Worm (Caenorhabditis elegans) whole organism, young adult: ENCODE results near the gene F29B9.1.

Experiments used
- B0035.1 ChIP-seq: sonication (generic microtip); optimal IDR thresholded peaks from 2 replicates; lab custom pipeline; 2016; ENCODE audit warnings: missing genetic modification characterization, mild to moderate bottlenecking, missing compliant biosample characterization, missing genotype, missing genetic modification reagents
- B0261.1 ChIP-seq: sonication (generic microtip); optimal IDR thresholded peaks from 2 replicates; lab custom pipeline; 2016; ENCODE audit warnings: mild to moderate bottlenecking, missing genetic modification characterization, moderate library complexity, missing compliant biosample characterization
- B0336.3 ChIP-seq: fragments of 200-800 bp; sonication (Bioruptor generic); IDR thresholded peaks from 2 replicates; pipeline ENCODE4 v1.3.6; 2022; ENCODE audit warnings: missing genetic modification characterization, missing compliant biosample characterization
- C17E4.6 ChIP-seq: fragments of 200-800 bp; sonication (Bioruptor generic); IDR thresholded peaks from 2 replicates; pipeline ENCODE4 v1.3.6; 2022; ENCODE audit warnings: missing genetic modification reagents, missing genetic modification characterization, missing compliant biosample characterization
- D2030.7 ChIP-seq: fragments of 200-800 bp; sonication (Bioruptor generic); IDR thresholded peaks from 2 replicates; pipeline ENCODE4 v1.3.6; 2022; ENCODE audit warnings: missing genetic modification reagents, missing genetic modification characterization, missing compliant biosample characterization
- F22D6.2 ChIP-seq: sonication (generic microtip); optimal IDR thresholded peaks from 2 replicates; lab custom pipeline; 2016; ENCODE audit warnings: mild to moderate bottlenecking, missing genetic modification characterization, missing compliant biosample characterization
- F23B12.7 ChIP-seq: sonication (generic microtip); optimal IDR thresholded peaks from 2 replicates; lab custom pipeline; 2017; ENCODE audit warnings: missing genetic modification characterization, mild to moderate bottlenecking, missing compliant biosample characterization, antibody characterized with exemption, moderate library complexity; ENCODE audit not compliant: insufficient read depth
- Y53F4B.3 ChIP-seq: fragments of 200-800 bp; sonication (Bioruptor generic); IDR thresholded peaks from 2 replicates; pipeline ENCODE4 v1.3.6; 2022; ENCODE audit warnings: missing genetic modification reagents, missing genetic modification characterization, missing compliant biosample characterization
- atf-7 ChIP-seq: sonication (generic microtip); optimal IDR thresholded peaks from 2 replicates; lab custom pipeline; 2017; ENCODE audit warnings: mild to moderate bottlenecking, missing genetic modification characterization, missing compliant biosample characterization
- ccch-3 ChIP-seq: fragments of 200-800 bp; sonication (Bioruptor generic); optimal IDR thresholded peaks from 2 replicates; lab custom pipeline; 2018; ENCODE audit warnings: mild to moderate bottlenecking, missing genetic modification characterization, missing compliant biosample characterization
- cebp-1 ChIP-seq, 2 experiments: fragments of 200-800 bp in 1 of 2; sonication (Bioruptor generic) in 1 of 2; sonication (generic microtip) in 1 of 2; IDR thresholded peaks in 1 of 2; optimal IDR thresholded peaks in 1 of 2; 2 replicates each; pipeline versions ENCODE4 v1.3.6 to Lab custom; 2017 to 2022; ENCODE audit warnings: missing compliant biosample characterization in 2 of 2, missing genetic modification characterization in 2 of 2, mild to moderate bottlenecking in 1 of 2, missing genetic modification reagents in 1 of 2, moderate library complexity in 1 of 2
- ceh-58 ChIP-seq: fragments of 200-800 bp; sonication (Bioruptor generic); IDR thresholded peaks from 2 replicates; pipeline ENCODE4 v1.3.6; 2022; ENCODE audit warnings: missing genetic modification characterization, missing compliant biosample characterization
- chd-7 ChIP-seq: sonication (generic microtip); optimal IDR thresholded peaks from 2 replicates; lab custom pipeline; 2016; ENCODE audit warnings: mild to moderate bottlenecking, missing genetic modification characterization, moderate library complexity, missing compliant biosample characterization
- dox-1 ChIP-seq: fragments of 200-800 bp; sonication (Bioruptor generic); IDR thresholded peaks from 2 replicates; pipeline ENCODE4 v1.3.6; 2022; ENCODE audit warnings: missing genetic modification reagents, missing genetic modification characterization, missing compliant biosample characterization
- efl-1 ChIP-seq: fragments of 150-350 bp; optimal IDR thresholded peaks from 2 replicates; lab custom pipeline; 2014; ENCODE audit warnings: missing biosample characterization, missing genetic modification reagents, missing genetic modification characterization
- gei-17 ChIP-seq: fragments of 200-800 bp; sonication (Bioruptor generic); optimal IDR thresholded peaks from 2 replicates; lab custom pipeline; 2018; ENCODE audit warnings: mild to moderate bottlenecking, missing genetic modification characterization, missing compliant biosample characterization
- hmg-1.2 ChIP-seq: fragments of 200-800 bp; sonication (Bioruptor generic); IDR thresholded peaks from 2 replicates; pipeline ENCODE4 v1.3.6; 2022; ENCODE audit warnings: missing genetic modification reagents, missing genetic modification characterization, missing compliant biosample characterization
- lag-1 ChIP-seq: fragments of 200-800 bp; sonication (Bioruptor generic); IDR thresholded peaks from 2 replicates; pipeline ENCODE4 v1.3.6; 2022; ENCODE audit warnings: missing genetic modification reagents, missing genetic modification characterization, missing compliant biosample characterization
- lin-35 ChIP-seq, 3 experiments: fragments of 150-350 bp in 2 of 3; sonication (generic microtip) in 1 of 3; optimal IDR thresholded peaks; 2 replicates each; lab custom pipeline; 2014 to 2018; ENCODE audit warnings: missing biosample characterization in 3 of 3, missing genetic modification characterization in 3 of 3, missing genetic modification reagents in 3 of 3
- lin-54 ChIP-seq: fragments of 200-800 bp; sonication (Bioruptor generic); optimal IDR thresholded peaks from 2 replicates; lab custom pipeline; 2018; ENCODE audit warnings: mild to moderate bottlenecking, missing genetic modification characterization, missing compliant biosample characterization
- lsl-1 ChIP-seq: fragments of 200-800 bp; sonication (Bioruptor generic); optimal IDR thresholded peaks from 2 replicates; lab custom pipeline; 2018; ENCODE audit warnings: mild to moderate bottlenecking, missing genetic modification characterization, moderate library complexity, missing compliant biosample characterization
- madf-6 ChIP-seq: fragments of 200-800 bp; sonication (Bioruptor generic); IDR thresholded peaks from 2 replicates; pipeline ENCODE4 v1.3.6; 2022; ENCODE audit warnings: missing genetic modification reagents, missing genetic modification characterization, missing compliant biosample characterization
- mel-28 ChIP-seq: sonication (generic microtip); optimal IDR thresholded peaks from 2 replicates; lab custom pipeline; 2016; ENCODE audit warnings: borderline replicate concordance, mild to moderate bottlenecking, missing genetic modification characterization, missing compliant biosample characterization
- nfya-1 ChIP-seq: sonication (generic microtip); optimal IDR thresholded peaks from 2 replicates; lab custom pipeline; 2017; ENCODE audit warnings: antibody characterized with exemption, missing compliant biosample characterization, missing genetic modification characterization, borderline replicate concordance; ENCODE audit not compliant: insufficient read depth
- nfyb-1 ChIP-seq: fragments of 200-800 bp; sonication (Bioruptor generic); IDR thresholded peaks from 2 replicates; pipeline ENCODE4 v1.3.6; 2022; ENCODE audit warnings: missing genetic modification reagents, missing genetic modification characterization, missing compliant biosample characterization
- nhr-90 ChIP-seq: sonication (generic microtip); optimal IDR thresholded peaks from 2 replicates; lab custom pipeline; 2016; ENCODE audit warnings: missing genotype, mild to moderate bottlenecking, missing genetic modification characterization, missing compliant biosample characterization
- pbrm-1 ChIP-seq: fragments of 200-800 bp; sonication (Bioruptor generic); IDR thresholded peaks from 2 replicates; pipeline ENCODE4 v1.3.6; 2022; ENCODE audit warnings: missing genetic modification reagents, missing genetic modification characterization, missing compliant biosample characterization
- pha-4 ChIP-seq: fragments of 150-350 bp; sonication (generic microtip); optimal IDR thresholded peaks from 2 replicates; lab custom pipeline; 2014; ENCODE audit warnings: missing biosample characterization, missing genetic modification reagents, missing genetic modification characterization
- rpc-1 ChIP-seq, 2 experiments: fragments of 150-350 bp in 1 of 2; sonication (generic microtip) in 1 of 2; optimal IDR thresholded peaks; 2 replicates each; lab custom pipeline; 2014 to 2018; ENCODE audit warnings: missing biosample characterization in 1 of 2, missing genetic modification characterization in 1 of 2, missing genetic modification reagents in 1 of 2, missing genotype in 1 of 2
- sea-2 ChIP-seq: fragments of 200-800 bp; sonication (Bioruptor generic); IDR thresholded peaks from 2 replicates; pipeline ENCODE4 v1.3.6; 2022; ENCODE audit warnings: missing genetic modification characterization, missing compliant biosample characterization
- snpc-1.3 ChIP-seq: sonication (generic microtip); optimal IDR thresholded peaks from 2 replicates; lab custom pipeline; 2017; ENCODE audit warnings: missing genetic modification characterization, mild to moderate bottlenecking, missing compliant biosample characterization, antibody characterized with exemption, moderate library complexity, missing genotype, missing genetic modification reagents; ENCODE audit not compliant: insufficient read depth
- snpc-3.4 ChIP-seq: sonication (generic microtip); optimal IDR thresholded peaks from 2 replicates; lab custom pipeline; 2017; ENCODE audit warnings: missing genetic modification characterization, mild to moderate bottlenecking, missing compliant biosample characterization, antibody characterized with exemption, moderate library complexity, missing genotype, missing genetic modification reagents
- sptf-2 ChIP-seq: fragments of 200-800 bp; sonication (Bioruptor generic); optimal IDR thresholded peaks from 2 replicates; lab custom pipeline; 2018; ENCODE audit warnings: mild to moderate bottlenecking, missing genetic modification characterization, missing compliant biosample characterization
- tbx-9 ChIP-seq: sonication (generic microtip); optimal IDR thresholded peaks from 2 replicates; lab custom pipeline; 2016; ENCODE audit warnings: borderline replicate concordance, missing genetic modification characterization, inconsistent platforms, missing compliant biosample characterization
- xnd-1 ChIP-seq: sonication (generic microtip); optimal IDR thresholded peaks from 2 replicates; lab custom pipeline; 2016; ENCODE audit warnings: missing genotype, missing genetic modification reagents, missing genetic modification characterization, missing compliant biosample characterization
- zfh-2 ChIP-seq: fragments of 200-800 bp; sonication (Bioruptor generic); conservative IDR thresholded peaks from 2 replicates; pipeline ENCODE4 v1.3.6; 2022; ENCODE audit warnings: missing genetic modification reagents, missing genetic modification characterization, missing compliant biosample characterization
- ztf-18 ChIP-seq: sonication (generic microtip); optimal IDR thresholded peaks from 2 replicates; lab custom pipeline; 2016; ENCODE audit warnings: missing genotype, mild to moderate bottlenecking, missing genetic modification characterization, missing compliant biosample characterization
- ztf-22 ChIP-seq: fragments of 200-800 bp; sonication (Bioruptor generic); optimal IDR thresholded peaks from 2 replicates; lab custom pipeline; 2018; ENCODE audit warnings: mild to moderate bottlenecking, missing genetic modification characterization, moderate library complexity, missing compliant biosample characterization
- ztf-28 ChIP-seq: fragments of 200-800 bp; sonication (Bioruptor generic); IDR thresholded peaks from 2 replicates; pipeline ENCODE4 v1.3.6; 2022; ENCODE audit warnings: missing genetic modification reagents, missing genetic modification characterization, missing compliant biosample characterization
- ztf-3 ChIP-seq: fragments of 200-800 bp; sonication (Bioruptor generic); optimal IDR thresholded peaks from 2 replicates; lab custom pipeline; 2018; ENCODE audit warnings: mild to moderate bottlenecking, missing genetic modification characterization, missing compliant biosample characterization

The F29B9.1 gene

DNA sequence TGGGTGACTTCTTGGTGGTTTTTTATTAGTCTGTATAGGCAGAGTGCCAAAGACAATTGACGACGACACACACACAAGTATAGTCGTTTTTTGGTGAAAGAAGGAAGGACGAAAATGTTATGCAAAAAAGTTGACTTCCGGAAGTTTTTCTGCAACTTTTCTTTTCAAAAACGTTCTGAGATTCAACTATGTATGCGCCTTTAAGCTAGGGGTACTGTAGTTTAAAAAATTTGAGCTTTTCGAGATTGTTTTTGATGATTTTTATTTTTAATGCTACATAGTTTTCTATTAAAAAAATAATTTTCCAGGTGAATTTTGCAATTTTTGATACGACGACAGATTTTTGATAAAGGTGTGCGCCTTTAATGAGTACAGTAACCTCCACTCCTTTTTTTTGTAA lies 2.7 kb downstream of the F29B9.1 start:
- no peak for TF ChIP-seq chd-7
- peak; percentile 53 for TF ChIP-seq lsl-1
- TF ChIP-seq xnd-1 (tag; lab: Kevin White, UChicago): peak; percentile 54
- no peak for TF ChIP-seq pha-4 (tag; lab: Kevin White, UChicago)
- no peak for TF ChIP-seq ztf-28
- no peak for TF ChIP-seq pbrm-1 (GFP tag; lab: Robert Waterston, UW)
- no peak for TF ChIP-seq Y53F4B.3 (GFP tag; lab: Robert Waterston, UW)
- TF ChIP-seq, all 124 proteins: peak for 2

DNA sequence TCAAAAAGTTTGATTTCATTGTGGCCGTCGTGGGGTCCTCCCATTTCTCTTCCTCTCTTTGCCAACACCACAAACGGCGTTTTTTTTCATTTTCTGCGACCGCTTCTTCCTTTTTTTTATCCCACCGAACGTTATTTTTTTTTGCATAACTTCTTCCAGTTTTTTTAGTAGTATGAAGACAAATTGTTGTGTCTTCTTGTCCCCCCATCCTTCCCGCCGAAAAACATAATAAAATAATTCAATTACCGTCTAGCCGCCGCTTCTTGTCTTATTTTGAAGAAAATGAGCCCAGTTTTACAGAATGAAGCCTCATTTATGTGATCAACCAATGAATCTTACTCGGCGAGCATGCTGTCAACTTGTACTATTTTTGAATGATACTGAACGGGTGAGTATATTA lies 4.1 kb downstream of the F29B9.1 start, which contains the start of gene F29B9.12:
Gene F29B9.12 (plus strand): TSS at position 301 of the 400 bp plus-strand sequence.
- TF ChIP-seq nhr-90 (tag; lab: Kevin White, UChicago): no peak
- TF ChIP-seq lin-35 (GFP tag; optimal IDR thresholded peaks at IDR 0.05; lab: Kevin White, UChicago): no peak
- no peak for TF ChIP-seq cebp-1 (GFP tag; IDR thresholded peaks at IDR 0.05; lab: Robert Waterston, UW)
- TF ChIP-seq cebp-1 (tag; optimal IDR thresholded peaks at IDR 0.05; lab: Kevin White, UChicago): no peak

DNA sequence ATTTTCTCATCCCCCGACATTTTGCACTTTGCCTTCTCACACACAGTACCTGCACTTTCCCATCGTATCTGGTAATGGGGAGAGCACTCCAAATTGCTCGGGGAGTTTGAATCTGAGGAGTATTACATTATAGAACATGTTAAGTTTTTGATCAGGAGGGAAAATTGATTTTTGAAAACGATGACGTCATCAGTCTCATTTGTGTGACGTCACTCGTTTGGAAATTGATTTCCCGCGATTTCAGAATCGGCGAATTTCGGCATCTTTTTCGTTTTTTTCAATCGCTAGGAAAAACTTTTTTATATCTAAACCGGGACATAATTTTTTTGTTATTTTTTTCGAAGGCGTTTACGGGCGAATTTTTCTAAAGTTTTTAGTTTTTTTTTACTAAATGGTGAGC lies 8.2 kb downstream of the F29B9.1 start:
- no peak for TF ChIP-seq C17E4.6 (GFP tag; lab: Robert Waterston, UW)
- no peak for TF ChIP-seq dox-1
- no peak for TF ChIP-seq madf-6 (GFP tag; lab: Robert Waterston, UW)

DNA sequence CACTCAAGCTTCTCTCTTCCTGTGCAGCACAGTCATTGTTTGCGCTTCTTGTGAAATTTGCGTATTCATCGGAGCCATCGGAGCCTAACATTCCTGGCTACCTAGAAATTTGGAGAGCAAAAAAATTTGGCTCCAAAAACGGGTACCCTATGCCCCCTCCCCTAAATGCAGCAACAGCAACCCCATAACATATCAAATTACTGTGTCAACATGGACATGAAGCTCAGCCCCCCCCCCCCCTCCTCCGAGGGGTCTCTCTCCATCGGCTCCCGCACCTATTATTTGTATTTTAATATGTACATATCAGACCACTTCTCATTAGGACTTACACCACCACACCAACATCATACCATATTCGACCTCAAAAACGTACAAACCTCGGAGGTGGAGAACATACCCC lies 9.1 kb downstream of the F29B9.1 start:
- no peak for TF ChIP-seq F23B12.7 (tag; lab: Kevin White, UChicago)
- TF ChIP-seq gei-17: no peak
- TF ChIP-seq B0261.1 (tag; lab: Kevin White, UChicago): no peak
- TF ChIP-seq zfh-2 (GFP tag; lab: Robert Waterston, UW): peak; percentile 55; the same call in 1 of the 2 replicates
- TF ChIP-seq sea-2 (GFP tag; lab: Robert Waterston, UW): no peak
- no peak for TF ChIP-seq rpc-1 (optimal IDR thresholded peaks at IDR 0.05; lab: Kevin White, UChicago)
- TF ChIP-seq rpc-1 (tag; optimal IDR thresholded peaks at IDR 0.05; lab: Kevin White, UChicago): no peak
- TF ChIP-seq atf-7: no peak
- no peak for TF ChIP-seq B0035.1 (tag; lab: Kevin White, UChicago)
- TF ChIP-seq B0336.3: no peak

DNA sequence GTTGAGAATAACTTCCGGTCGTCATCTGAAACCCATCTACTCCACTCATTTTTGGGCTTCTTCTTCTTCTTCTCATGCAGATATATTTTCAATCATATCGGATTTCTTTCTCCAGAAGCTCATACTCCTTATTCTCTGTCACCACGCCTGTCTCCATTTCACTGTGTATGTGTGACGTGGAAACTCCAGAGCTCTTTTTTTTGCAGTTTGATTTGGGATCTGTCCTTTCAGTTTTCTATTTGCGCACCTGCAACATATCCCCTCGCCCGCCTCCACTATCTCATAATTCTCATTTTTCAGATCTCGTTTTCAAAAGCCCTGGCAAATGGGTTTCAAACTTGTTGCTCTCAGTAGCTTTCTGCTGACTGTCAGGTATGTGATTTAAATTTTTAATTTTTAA lies 13.5 kb downstream of the F29B9.1 start, which contains the start of gene kin-36:
Gene kin-36 (plus strand): TSS at position 301 of the 400 bp plus-strand sequence.
- TF ChIP-seq snpc-1.3 (tag; lab: Kevin White, UChicago): no peak
- TF ChIP-seq ccch-3 (GFP tag; lab: Kevin White, UChicago): no peak
- no peak for TF ChIP-seq F22D6.2
- TF ChIP-seq ztf-3 (GFP tag; lab: Kevin White, UChicago): no peak
- no peak for TF ChIP-seq lin-54 (GFP tag; lab: Kevin White, UChicago)
- no peak for TF ChIP-seq lsl-1
- TF ChIP-seq ztf-18 (tag; lab: Kevin White, UChicago): no peak

DNA sequence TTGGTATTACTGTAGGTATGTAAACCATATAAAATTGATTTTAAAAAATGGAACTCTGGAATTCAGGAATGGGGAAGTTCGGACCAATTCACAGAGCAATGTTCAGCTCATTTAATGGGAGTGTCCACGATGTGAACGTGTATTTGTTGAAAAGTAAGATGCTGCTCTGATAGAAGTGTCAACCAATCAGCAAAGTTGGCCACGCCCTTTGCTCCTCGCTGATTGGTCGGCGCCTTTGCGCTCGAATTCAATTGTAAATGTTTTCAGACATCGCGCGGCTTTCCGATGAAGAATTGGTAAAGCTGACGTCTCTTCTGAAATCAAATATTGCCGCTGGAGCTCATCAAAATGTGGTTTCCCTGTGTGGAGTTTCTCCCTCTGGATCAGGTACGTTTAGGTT lies 18.0 kb downstream of the F29B9.1 start:
- TF ChIP-seq lsl-1: no peak
- TF ChIP-seq D2030.7 (GFP tag; lab: Robert Waterston, UW): no peak
- no peak for TF ChIP-seq nfya-1 (tag; lab: Kevin White, UChicago)
- TF ChIP-seq snpc-3.4: no peak
- no peak for TF ChIP-seq hmg-1.2 (GFP tag; lab: Robert Waterston, UW)
- no peak for TF ChIP-seq nfyb-1 (GFP tag; lab: Robert Waterston, UW)
- TF ChIP-seq lag-1 (GFP tag; lab: Robert Waterston, UW): no peak
- no peak for TF ChIP-seq mel-28 (tag; lab: Kevin White, UChicago)
- no peak for TF ChIP-seq sptf-2 (GFP tag; lab: Kevin White, UChicago)
- TF ChIP-seq tbx-9 (tag; lab: Kevin White, UChicago): no peak
- no peak for TF ChIP-seq F22D6.2
- no peak for TF ChIP-seq ztf-22
- no peak for TF ChIP-seq ccch-3 (GFP tag; lab: Kevin White, UChicago)
- TF ChIP-seq efl-1 (GFP tag; lab: Kevin White, UChicago): no peak
- TF ChIP-seq ceh-58 (GFP tag; lab: Robert Waterston, UW): no peak
